Worm (Caenorhabditis elegans): ENCODE results near the gene Y113G7B.15.

The Y113G7B.15 gene

DNA sequence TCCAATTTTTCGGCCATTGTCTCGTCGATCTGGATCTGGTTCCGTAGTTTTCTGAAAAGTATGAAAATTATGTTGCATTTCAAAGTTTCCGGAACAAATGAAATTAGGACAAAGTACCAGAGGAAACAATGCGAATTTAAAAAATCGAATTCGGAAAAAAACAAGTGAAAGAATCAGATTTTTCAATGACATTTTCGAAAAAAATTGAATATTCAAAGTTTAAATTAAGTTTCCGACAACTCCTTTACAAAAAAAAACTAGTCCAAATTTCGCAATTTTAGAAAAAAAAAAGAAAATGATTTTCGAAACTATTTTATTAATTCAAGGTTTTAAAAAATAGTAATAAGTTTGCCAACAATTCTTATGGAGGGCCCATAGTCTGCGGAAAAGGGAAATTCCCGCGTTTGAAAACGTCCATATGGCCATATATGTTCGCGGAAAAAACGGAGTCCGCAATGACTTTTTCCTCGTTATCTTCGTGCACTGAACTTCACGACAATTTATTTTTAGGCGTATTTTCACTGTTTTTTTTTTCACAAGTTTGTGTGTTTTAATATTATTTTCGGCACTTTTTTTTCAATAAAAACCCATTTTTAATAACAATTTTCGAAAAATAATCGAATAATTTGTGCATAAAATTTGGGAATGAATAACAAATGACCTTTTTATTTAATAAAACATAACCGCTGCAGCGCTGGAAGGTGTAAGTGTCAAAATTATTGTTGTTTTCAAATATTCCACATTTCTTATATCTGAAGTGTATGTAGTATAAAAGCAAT lies 41.4 kb downstream of the Y113G7B.15 start, which contains the start of the genes fbxa-115 and Y113G7B.27:
Gene fbxa-115, minus strand, starts transcription at position 51 of the 779 bp plus-strand sequence.
Gene Y113G7B.27, plus strand, starts transcription at position 729 of the 779 bp plus-strand sequence.
- TF ChIP-seq snpc-4 (tag; optimal IDR thresholded peaks at IDR 0.05), result no peak
- TF ChIP-seq pqm-1 (tag; optimal IDR thresholded peaks at IDR 0.05), result no peak
- no peak for TF ChIP-seq lsy-12 (tag; optimal IDR thresholded peaks at IDR 0.05)
- no peak for TF ChIP-seq sea-2 (GFP tag; optimal IDR thresholded peaks at IDR 0.05)
- TF ChIP-seq ceh-16 (tag; optimal IDR thresholded peaks at IDR 0.05), result no peak
- no peak for TF ChIP-seq elt-3 (tag; optimal IDR thresholded peaks at IDR 0.05)
- peak; percentile 72 for TF ChIP-seq skn-1 (tag; optimal IDR thresholded peaks at IDR 0.05)

DNA sequence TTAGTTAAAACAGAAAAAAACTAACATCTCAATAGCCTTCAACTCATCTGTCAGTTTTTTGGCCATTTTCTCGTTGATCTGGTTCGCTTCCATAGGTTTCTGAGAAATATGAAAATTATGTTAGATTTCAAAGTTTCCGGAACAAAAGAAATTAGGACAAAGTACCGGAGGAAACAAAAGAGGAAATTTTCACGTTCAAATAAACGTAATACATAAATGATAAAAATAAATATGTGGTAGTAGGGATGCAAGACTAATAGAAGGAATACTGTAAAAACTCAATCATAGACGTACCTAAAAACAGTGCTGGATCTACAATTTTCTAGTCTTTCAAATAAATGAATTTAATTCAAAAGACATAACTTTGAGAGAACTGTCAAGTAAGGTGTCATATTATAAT lies 44.9 kb downstream of the Y113G7B.15 start, which contains the start of gene fbxa-116:
Gene fbxa-116, minus strand, starts transcription at position 101 of the 400 bp plus-strand sequence.
- no peak for TF ChIP-seq zag-1 (tag; optimal IDR thresholded peaks at IDR 0.05)
- TF ChIP-seq hmg-11 (tag; optimal IDR thresholded peaks at IDR 0.05), result no peak
- no peak for TF ChIP-seq nhr-67 (tag; optimal IDR thresholded peaks at IDR 0.05)
- no peak for TF ChIP-seq nhr-11 (tag; optimal IDR thresholded peaks at IDR 0.05)
- TF ChIP-seq unc-62 (GFP tag; optimal IDR thresholded peaks at IDR 0.05), result no peak
- TF ChIP-seq fos-1 (tag; optimal IDR thresholded peaks at IDR 0.05), result no peak

DNA sequence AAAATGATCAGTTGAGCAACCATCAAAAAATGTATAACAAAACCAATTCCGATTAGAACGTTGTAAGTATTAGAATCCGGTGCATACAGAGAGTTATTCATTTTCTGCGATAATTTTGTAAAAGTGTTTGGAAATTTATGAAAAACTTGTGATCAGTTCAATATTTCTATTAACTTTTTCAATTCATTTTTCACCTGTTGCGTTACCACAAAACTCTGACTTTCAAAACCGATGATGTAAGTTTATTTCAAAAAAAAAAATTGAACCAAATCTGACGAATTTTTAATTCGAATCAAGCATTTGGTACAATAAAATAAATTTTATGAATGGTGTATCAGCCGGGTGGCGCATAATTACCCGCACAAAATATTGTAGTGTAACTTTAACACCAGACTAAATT lies 47.1 kb downstream of the Y113G7B.15 start, which contains the start of gene srz-16:
Gene srz-16, minus strand, starts transcription at position 101 of the 400 bp plus-strand sequence.
- TF ChIP-seq mml-1 (tag; optimal IDR thresholded peaks at IDR 0.05), result no peak
- no peak for TF ChIP-seq nhr-77 (tag; optimal IDR thresholded peaks at IDR 0.05)
- no peak for TF ChIP-seq mdl-1 (tag; optimal IDR thresholded peaks at IDR 0.05)
- no peak for TF ChIP-seq daf-12 (tag; optimal IDR thresholded peaks at IDR 0.05)
- no peak for TF ChIP-seq zag-1 (tag; optimal IDR thresholded peaks at IDR 0.05)
- no peak for TF ChIP-seq nhr-25 (tag; optimal IDR thresholded peaks at IDR 0.05)
- TF ChIP-seq egl-27 (tag; optimal IDR thresholded peaks at IDR 0.05), result no peak
- TF ChIP-seq nhr-43 (tag; optimal IDR thresholded peaks at IDR 0.05; ENCODE audit: poor library complexity, severe bottlenecking), result no peak
- no peak for TF ChIP-seq tbx-2 (tag; optimal IDR thresholded peaks at IDR 0.05)
- no peak for TF ChIP-seq lin-15B (tag; optimal IDR thresholded peaks at IDR 0.05)
- no peak for TF ChIP-seq R02D3.7 (tag; optimal IDR thresholded peaks at IDR 0.05)
- no peak for TF ChIP-seq elt-3 (tag; optimal IDR thresholded peaks at IDR 0.05)
- TF ChIP-seq ceh-16 (tag; optimal IDR thresholded peaks at IDR 0.05), result no peak
- no peak for TF ChIP-seq snpc-4 (tag; optimal IDR thresholded peaks at IDR 0.05)
- TF ChIP-seq hmg-11 (tag; optimal IDR thresholded peaks at IDR 0.05), result no peak
- no peak for TF ChIP-seq fkh-2 (tag; optimal IDR thresholded peaks at IDR 0.05)
- no peak for TF ChIP-seq eor-1 (tag; optimal IDR thresholded peaks at IDR 0.05)
- no peak for TF ChIP-seq elt-1 (tag; optimal IDR thresholded peaks at IDR 0.05)

- TF ChIP-seq lsy-12 (tag; optimal IDR thresholded peaks at IDR 0.05), result no peak
- TF ChIP-seq ceh-16 (tag; optimal IDR thresholded peaks at IDR 0.05), result no peak
- no peak for TF ChIP-seq jun-1 (tag; optimal IDR thresholded peaks at IDR 0.05)
- no peak for TF ChIP-seq fos-1 (tag; optimal IDR thresholded peaks at IDR 0.05)
- TF ChIP-seq hmg-11 (tag; optimal IDR thresholded peaks at IDR 0.05), result no peak
- TF ChIP-seq aly-2 (tag; optimal IDR thresholded peaks at IDR 0.05), result no peak
Observed at ce11 chrV:20182311-20182710, 51.3 kb downstream of the Y113G7B.15 start.
